Fruit fly (Drosophila melanogaster) whole organism, prepupa: ENCODE data around the gene RpL7A.

Source experiments
- Blimp-1 ChIP-seq: fragments of 200-800 bp; sonication (Bioruptor generic); optimal IDR thresholded peaks from 3 replicates; lab custom pipeline; 2017; ENCODE audit warnings: missing biosample characterization, missing genetic modification characterization, mild to moderate bottlenecking, moderate library complexity, missing genetic modification reagents
- CG10669 ChIP-seq: fragments of 200-800 bp; sonication (Bioruptor generic); optimal IDR thresholded peaks from 3 replicates; lab custom pipeline; 2018; ENCODE audit warnings: missing biosample characterization, mild to moderate bottlenecking, missing genetic modification characterization, moderate library complexity
- CG11294 ChIP-seq: fragments of 200-800 bp; sonication (Bioruptor generic); IDR thresholded peaks from 2 replicates; pipeline ENCODE4 v1.3.6; 2022; ENCODE audit warnings: missing biosample characterization, missing genetic modification characterization
- CG11762 ChIP-seq: fragments of 200-800 bp; sonication (Bioruptor generic); optimal IDR thresholded peaks from 3 replicates; lab custom pipeline; 2016; ENCODE audit warnings: missing biosample characterization, missing genetic modification characterization; ENCODE audit not compliant: insufficient read depth
- CG11902 ChIP-seq: fragments of 200-800 bp; sonication (Bioruptor generic); optimal IDR thresholded peaks from 3 replicates; lab custom pipeline; 2016; ENCODE audit warnings: missing biosample characterization, missing genetic modification characterization
- CG15336 ChIP-seq: fragments of 200-800 bp; sonication (Bioruptor generic); IDR thresholded peaks from 2 replicates; pipeline ENCODE4 v1.3.6; 2022; ENCODE audit warnings: missing biosample characterization, missing genetic modification characterization
- CG1621 ChIP-seq: fragments of 200-800 bp; sonication (Bioruptor generic); optimal IDR thresholded peaks from 3 replicates; lab custom pipeline; 2018; ENCODE audit warnings: missing biosample characterization, mild to moderate bottlenecking, missing genetic modification characterization
- CG16779 ChIP-seq: fragments of 200-800 bp; sonication (Bioruptor generic); optimal IDR thresholded peaks from 3 replicates; lab custom pipeline; 2017; ENCODE audit warnings: missing biosample characterization, mild to moderate bottlenecking, missing genetic modification characterization
- CG31627 ChIP-seq: fragments of 200-800 bp; sonication (Bioruptor generic); optimal IDR thresholded peaks from 3 replicates; lab custom pipeline; 2016; ENCODE audit warnings: missing biosample characterization, missing genetic modification characterization
- CG32006 ChIP-seq: fragments of 200-800 bp; sonication (Bioruptor generic); optimal IDR thresholded peaks from 3 replicates; lab custom pipeline; 2017; ENCODE audit warnings: missing biosample characterization, mild to moderate bottlenecking, missing genetic modification characterization
- CG3919 ChIP-seq: fragments of 200-800 bp; sonication (Bioruptor generic); optimal IDR thresholded peaks from 3 replicates; lab custom pipeline; 2016; ENCODE audit warnings: missing biosample characterization, missing genetic modification characterization
- CG4318 ChIP-seq: fragments of 200-800 bp; sonication (Bioruptor generic); optimal IDR thresholded peaks from 3 replicates; lab custom pipeline; 2017; ENCODE audit warnings: missing biosample characterization, mild to moderate bottlenecking, missing genetic modification characterization
- CG6276 ChIP-seq: fragments of 200-800 bp; sonication (Bioruptor generic); optimal IDR thresholded peaks from 2 replicates; lab custom pipeline; 2017; ENCODE audit warnings: missing biosample characterization, mild to moderate bottlenecking, missing genetic modification characterization
- CG6792 ChIP-seq: fragments of 200-800 bp; sonication (Bioruptor generic); optimal IDR thresholded peaks from 3 replicates; lab custom pipeline; 2016; ENCODE audit warnings: missing biosample characterization, missing genetic modification characterization
- CG6808 ChIP-seq: fragments of 200-800 bp; sonication (Bioruptor generic); optimal IDR thresholded peaks from 3 replicates; lab custom pipeline; 2017; ENCODE audit warnings: missing biosample characterization, missing genetic modification characterization, mild to moderate bottlenecking, moderate library complexity, missing genetic modification reagents
- CG6854 ChIP-seq: fragments of 200-800 bp; sonication (Bioruptor generic); optimal IDR thresholded peaks from 2 replicates; lab custom pipeline; 2017; ENCODE audit warnings: missing biosample characterization, mild to moderate bottlenecking, missing genetic modification characterization
- CG7368 ChIP-seq: fragments of 200-800 bp; sonication (Bioruptor generic); optimal IDR thresholded peaks from 3 replicates; lab custom pipeline; 2016; ENCODE audit warnings: missing biosample characterization, missing genetic modification characterization
- CG8319 ChIP-seq: fragments of 200-800 bp; sonication (Bioruptor generic); optimal IDR thresholded peaks from 3 replicates; lab custom pipeline; 2016; ENCODE audit warnings: missing biosample characterization, missing genetic modification characterization
- CG9139 ChIP-seq: fragments of 200-800 bp; sonication (Bioruptor generic); optimal IDR thresholded peaks from 3 replicates; lab custom pipeline; 2017; ENCODE audit warnings: missing biosample characterization, mild to moderate bottlenecking, missing genetic modification characterization
- Eip78C ChIP-seq: fragments of 200-800 bp; sonication (Bioruptor generic); peaks from one replicate; lab custom pipeline; 2016; ENCODE audit warnings: missing biosample characterization, missing genetic modification characterization
- Eip93F ChIP-seq: fragments of 200-800 bp; sonication (Bioruptor generic); optimal IDR thresholded peaks from 2 replicates; lab custom pipeline; 2016; ENCODE audit warnings: missing biosample characterization, mild to moderate bottlenecking, missing genetic modification characterization
- Ets21C ChIP-seq: fragments of 200-800 bp; sonication (Bioruptor generic); optimal IDR thresholded peaks from 3 replicates; lab custom pipeline; 2016; ENCODE audit warnings: missing biosample characterization, missing genetic modification characterization
- Ets96B ChIP-seq: fragments of 200-800 bp; optimal IDR thresholded peaks from 2 replicates; lab custom pipeline; 2019; ENCODE audit warnings: missing biosample characterization, mild to moderate bottlenecking, missing genetic modification characterization, moderate library complexity
- Gug ChIP-seq: fragments of 200-800 bp; sonication (Bioruptor generic); IDR thresholded peaks from 2 replicates; pipeline ENCODE4 v1.3.6; 2022; ENCODE audit warnings: missing biosample characterization, missing genetic modification characterization
- Hr38 ChIP-seq: sonication (Bioruptor generic); optimal IDR thresholded peaks from 2 replicates; lab custom pipeline; 2016; ENCODE audit warnings: missing biosample characterization, missing genetic modification characterization
- Hr4 ChIP-seq: fragments of 200-800 bp; sonication (Bioruptor generic); optimal IDR thresholded peaks from 3 replicates; lab custom pipeline; 2016; ENCODE audit warnings: missing biosample characterization, missing genetic modification characterization
- Lpt ChIP-seq: fragments of 200-800 bp; sonication (Bioruptor generic); optimal IDR thresholded peaks from 3 replicates; lab custom pipeline; 2016; ENCODE audit warnings: missing biosample characterization, missing genetic modification characterization
- Met ChIP-seq: fragments of 200-800 bp; sonication (Bioruptor generic); optimal IDR thresholded peaks from 3 replicates; lab custom pipeline; 2016; ENCODE audit warnings: missing biosample characterization, missing genetic modification characterization
- OdsH ChIP-seq: fragments of 200-800 bp; sonication (Bioruptor generic); optimal IDR thresholded peaks from 3 replicates; lab custom pipeline; 2016; ENCODE audit warnings: missing biosample characterization, missing genetic modification characterization
- Sox14 ChIP-seq: fragments of 200-800 bp; sonication (Bioruptor generic); optimal IDR thresholded peaks from 3 replicates; lab custom pipeline; 2016; ENCODE audit warnings: missing biosample characterization, missing genetic modification characterization
- Sox15 ChIP-seq: fragments of 200-800 bp; sonication (Bioruptor generic); optimal IDR thresholded peaks from 3 replicates; lab custom pipeline; 2016; ENCODE audit warnings: missing biosample characterization, missing genetic modification characterization
- achi ChIP-seq: fragments of 200-800 bp; sonication (Bioruptor generic); optimal IDR thresholded peaks from 3 replicates; lab custom pipeline; 2016; ENCODE audit warnings: missing biosample characterization, missing genetic modification characterization
- acj6 ChIP-seq: fragments of 200-800 bp; sonication (Bioruptor generic); optimal IDR thresholded peaks from 3 replicates; lab custom pipeline; 2016; ENCODE audit warnings: missing biosample characterization, missing genetic modification characterization
- cyc ChIP-seq: fragments of 200-800 bp; sonication (Bioruptor generic); optimal IDR thresholded peaks from 3 replicates; lab custom pipeline; 2016; ENCODE audit warnings: missing biosample characterization, missing genetic modification characterization
- dac ChIP-seq: fragments of 200-800 bp; sonication (Bioruptor generic); optimal IDR thresholded peaks from 2 replicates; lab custom pipeline; 2017; ENCODE audit warnings: missing biosample characterization, mild to moderate bottlenecking, missing genetic modification characterization
- dsx ChIP-seq: fragments of 200-800 bp; optimal IDR thresholded peaks from 3 replicates; lab custom pipeline; 2019; ENCODE audit warnings: missing biosample characterization, mild to moderate bottlenecking, missing genetic modification characterization, moderate library complexity; ENCODE audit not compliant: poor library complexity, severe bottlenecking
- esn ChIP-seq: fragments of 200-800 bp; sonication (Bioruptor generic); optimal IDR thresholded peaks from 2 replicates; lab custom pipeline; 2016; ENCODE audit warnings: missing biosample characterization, mild to moderate bottlenecking, missing genetic modification characterization, moderate library complexity
- fd85E ChIP-seq: fragments of 200-800 bp; sonication (Bioruptor generic); optimal IDR thresholded peaks from 3 replicates; lab custom pipeline; 2016; ENCODE audit warnings: missing biosample characterization, missing genetic modification characterization
- fkh ChIP-seq: fragments of 200-800 bp; sonication (Bioruptor generic); optimal IDR thresholded peaks from 3 replicates; lab custom pipeline; 2017; ENCODE audit warnings: missing biosample characterization, mild to moderate bottlenecking, missing genetic modification characterization, moderate library complexity
- lz ChIP-seq: fragments of 200-800 bp; sonication (Bioruptor generic); optimal IDR thresholded peaks from 3 replicates; lab custom pipeline; 2016; ENCODE audit warnings: missing biosample characterization, missing genetic modification characterization
- net ChIP-seq: fragments of 200-800 bp; sonication (Bioruptor generic); optimal IDR thresholded peaks from 3 replicates; lab custom pipeline; 2016; ENCODE audit warnings: missing biosample characterization, missing genetic modification characterization
- salr ChIP-seq, 2 experiments: fragments of 200-800 bp; sonication (Bioruptor generic); optimal IDR thresholded peaks; 3 replicates each; lab custom pipeline; 2016 to 2018; ENCODE audit warnings: missing biosample characterization in 2 of 2, missing genetic modification characterization in 2 of 2, mild to moderate bottlenecking in 1 of 2
- spab ChIP-seq: fragments of 200-800 bp; sonication (Bioruptor generic); optimal IDR thresholded peaks from 2 replicates; lab custom pipeline; 2017; ENCODE audit warnings: missing biosample characterization, mild to moderate bottlenecking, missing genetic modification characterization, missing genetic modification reagents
- svp ChIP-seq: fragments of 200-800 bp; sonication (Bioruptor generic); peaks from one replicate; lab custom pipeline; 2016; ENCODE audit warnings: missing biosample characterization, missing genetic modification characterization
- topi ChIP-seq: fragments of 200-800 bp; sonication (Bioruptor generic); optimal IDR thresholded peaks from 3 replicates; lab custom pipeline; 2016; ENCODE audit warnings: missing biosample characterization, missing genetic modification characterization

RpL7A gene

DNA sequence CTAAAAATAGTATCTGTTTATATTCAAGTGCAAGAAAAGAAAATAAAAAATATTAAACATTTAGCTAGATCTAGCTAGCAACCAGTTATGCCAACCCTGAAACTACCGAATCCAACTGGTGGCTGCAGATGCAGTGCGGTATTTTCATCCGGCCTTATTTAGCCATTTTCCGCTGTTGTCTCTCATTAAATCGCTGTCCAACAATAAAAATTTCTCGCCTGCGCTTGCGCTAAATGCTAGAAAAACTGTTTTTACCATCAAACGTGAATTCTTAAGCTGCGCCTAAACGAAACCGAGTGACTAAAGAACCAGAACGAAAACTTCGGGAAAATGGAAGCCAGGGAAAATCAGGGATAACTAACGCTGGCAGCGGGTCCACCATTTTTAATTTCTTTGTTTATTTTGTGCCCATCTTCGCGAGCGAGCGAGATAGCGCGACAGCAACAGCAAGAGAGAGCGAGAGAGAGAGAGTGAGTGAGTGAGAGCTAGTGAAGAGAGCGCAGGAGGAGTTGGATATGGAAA lies 749 bp upstream of the RpL7A start, which contains the start of gene dx (continued):
- TF ChIP-seq CG11902 (no peak), CG1621 (tag; lab: Kevin White, UChicago) (peak; percentile 35), dac (GFP tag; lab: Kevin White, UChicago) (no peak), achi (GFP tag; lab: Kevin White, UChicago) (no peak), fkh (GFP tag; lab: Kevin White, UChicago) (peak; percentile 88), CG16779 (peak; percentile 13), Eip93F (GFP tag; lab: Kevin White, UChicago) (no peak), OdsH (no peak), spab (no peak), CG8319 (GFP tag; lab: Kevin White, UChicago) (no peak), CG6276 (no peak), Ets21C (GFP tag; lab: Kevin White, UChicago) (no peak)

DNA sequence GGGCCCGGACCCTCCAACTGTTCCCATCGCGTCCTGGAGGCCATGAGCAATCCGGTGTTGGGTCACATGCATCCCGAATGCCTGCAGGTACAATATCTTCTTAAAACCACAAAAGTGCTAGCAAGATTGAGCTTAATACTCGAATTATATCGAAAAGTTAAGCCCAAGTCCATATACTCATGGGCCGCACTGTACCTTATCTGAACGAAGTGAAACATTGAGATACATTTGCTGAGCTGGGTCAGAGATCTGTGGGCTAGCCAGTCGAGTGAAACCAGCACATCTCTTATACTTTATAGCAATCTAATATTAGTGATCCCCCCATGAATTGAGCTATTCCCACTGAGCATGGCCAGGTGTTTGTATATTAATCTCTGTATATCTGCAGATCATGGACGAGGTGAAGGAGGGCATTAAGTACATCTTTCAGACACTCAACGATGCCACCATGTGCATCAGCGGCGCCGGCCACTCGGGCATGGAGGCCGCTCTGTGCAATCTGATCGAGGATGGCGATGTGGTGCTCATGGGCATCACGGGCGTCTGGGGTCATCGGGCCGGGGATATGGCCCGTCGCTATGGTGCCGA lies 3.9 kb downstream of the RpL7A start:
- TF ChIP-seq svp (GFP tag; lab: Kevin White, UChicago) (peak; percentile 91), CG6792 (no peak)

DNA sequence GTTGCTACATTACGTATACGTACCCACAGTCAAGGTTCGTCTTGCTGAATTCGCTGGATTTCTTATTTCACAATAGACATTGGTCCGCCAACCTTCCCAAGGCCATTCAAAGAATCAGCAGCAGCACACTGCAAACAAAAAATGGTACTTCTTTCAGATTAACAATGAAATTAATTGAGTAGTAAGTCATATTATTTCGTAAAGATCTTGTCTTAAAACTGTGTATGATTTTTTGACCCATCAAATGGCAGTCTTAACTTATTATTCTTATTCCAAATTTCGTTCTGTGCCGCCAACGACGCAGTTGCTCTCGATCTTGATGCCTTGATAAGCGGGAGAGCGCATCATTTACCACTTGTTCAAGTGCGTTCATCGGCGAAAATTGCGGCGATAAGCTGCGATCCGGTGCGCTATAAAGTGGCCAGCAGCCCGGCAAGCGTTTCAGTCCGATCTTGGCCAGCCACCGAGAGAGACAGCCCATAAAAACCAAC lies 4.6 kb downstream of the RpL7A start, which contains the start of gene Agxt:
Gene Agxt, plus strand, starts transcription at position 441 of the 491 bp plus-strand sequence.
- TF ChIP-seq cyc (GFP tag; lab: Kevin White, UChicago) (peak; percentile 45), fd85E (GFP tag; lab: Kevin White, UChicago) (no peak), Ets96B (peak; percentile 57), net (GFP tag; lab: Kevin White, UChicago) (peak; percentile 49), lz (GFP tag; lab: Kevin White, UChicago) (peak; percentile 32), CG3919 (GFP tag; lab: Kevin White, UChicago) (peak; percentile 51), CG11294 (no peak), Gug (GFP tag; lab: Robert Waterston, UW) (0 out of 2 replicates have a peak, but pooled peaks have one; percentile 28), svp (GFP tag; lab: Kevin White, UChicago) (peak; percentile 75), Met (GFP tag; lab: Kevin White, UChicago) (no peak), esn (peak; percentile 37), CG31627 (GFP tag; lab: Kevin White, UChicago) (peak; percentile 45), Sox14 (GFP tag; lab: Kevin White, UChicago) (no peak), Blimp-1 (GFP tag; lab: Kevin White, UChicago) (no peak), CG10669 (GFP tag; lab: Kevin White, UChicago) (peak; percentile 59), CG32006 (peak; percentile 45), salr (GFP tag; optimal IDR thresholded peaks at IDR 0.05; lab: Kevin White, UChicago) (peak in 1 of 2 experiments; percentile 13), Sox15 (GFP tag; lab: Kevin White, UChicago) (no peak), CG6792 (peak; percentile 59), OdsH (peak; percentile 34), acj6 (GFP tag; lab: Kevin White, UChicago) (peak; percentile 53), Eip78C (GFP tag; lab: Kevin White, UChicago) (peak; percentile 84), CG6854 (no peak), dac (GFP tag; lab: Kevin White, UChicago) (no peak), topi (GFP tag; lab: Kevin White, UChicago) (peak; percentile 42), CG7368 (GFP tag; lab: Kevin White, UChicago) (peak; percentile 51), Lpt (GFP tag; lab: Kevin White, UChicago) (no peak), fkh (GFP tag; lab: Kevin White, UChicago) (no peak), dsx (peak; percentile 52), CG4318 (GFP tag; lab: Kevin White, UChicago) (no peak), CG15336 (GFP tag; lab: Robert Waterston, UW) (peak; percentile 40; the same call in 1 of the 2 replicates), CG9139 (no peak), CG1621 (tag; lab: Kevin White, UChicago) (peak; percentile 42), spab (peak; percentile 31), CG11762 (GFP tag; lab: Kevin White, UChicago) (peak; percentile 4), Hr4 (peak; percentile 29), achi (GFP tag; lab: Kevin White, UChicago) (peak; percentile 42), Hr38 (GFP tag; lab: Kevin White, UChicago) (no peak), CG16779 (no peak), CG6808 (GFP tag; lab: Kevin White, UChicago) (no peak), CG11902 (no peak)
